Worm (Caenorhabditis elegans) whole organism, L4/young adult: Measurements from ENCODE around the gene twk-34.

Experiments used
- W03F9.2 ChIP-seq: fragments of 150-350 bp; optimal IDR thresholded peaks from 2 replicates; lab custom pipeline; 2014; ENCODE audit warnings: missing biosample characterization, missing genetic modification characterization
- dao-5 ChIP-seq: sonication (generic microtip); optimal IDR thresholded peaks from 2 replicates; lab custom pipeline; 2016; ENCODE audit warnings: missing genotype, missing genetic modification characterization, moderate library complexity, missing compliant biosample characterization
- him-1 ChIP-seq: sonication (generic microtip); optimal IDR thresholded peaks from 2 replicates; lab custom pipeline; 2016; ENCODE audit warnings: missing genotype, missing genetic modification reagents, missing genetic modification characterization, missing compliant biosample characterization

DNA sequence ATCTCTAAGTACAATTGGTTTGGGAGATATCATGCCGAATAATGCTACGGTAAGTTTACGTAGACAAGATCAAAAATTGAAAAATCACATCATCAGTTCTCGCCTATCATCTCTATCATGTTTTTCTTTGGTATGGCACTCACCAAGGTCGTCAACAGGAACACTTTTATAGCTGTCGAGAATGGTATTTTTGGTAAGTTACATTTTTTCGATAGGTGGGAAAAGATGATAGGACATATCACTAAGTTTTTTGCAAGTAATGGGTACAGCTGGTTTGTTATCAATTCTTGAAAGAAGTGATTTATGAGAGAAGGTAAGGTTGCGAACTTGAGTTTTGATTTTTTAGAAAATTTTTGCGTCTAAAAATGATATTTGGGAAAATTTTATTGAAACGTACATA is 3.2 kb downstream of the twk-34 start:
- no peak for TF ChIP-seq W03F9.2 (tag; lab: Kevin White, UChicago)
- TF ChIP-seq dao-5 = no peak
- TF ChIP-seq him-1 = no peak
